Worm (Caenorhabditis elegans) whole organism, L4 larva: ENCODE measurements around the gene VM106R.1.

Source experiments
- D1046.2 ChIP-seq: fragments of 200-800 bp; sonication (Bioruptor generic); IDR thresholded peaks from 2 replicates; pipeline ENCODE4 v1.3.6; 2022; ENCODE audit warnings: missing genetic modification characterization, missing compliant biosample characterization
- F26F4.8 ChIP-seq: fragments of 200-800 bp; sonication (Bioruptor generic); conservative IDR thresholded peaks from 2 replicates; pipeline ENCODE4 v1.3.6; 2022; ENCODE audit warnings: missing genetic modification characterization, missing compliant biosample characterization
- F49E8.2 ChIP-seq: sonication (generic microtip); optimal IDR thresholded peaks from 2 replicates; lab custom pipeline; 2016; ENCODE audit warnings: missing compliant biosample characterization, mild to moderate bottlenecking, missing genetic modification characterization, borderline replicate concordance
- T20F7.1 ChIP-seq: fragments of 200-800 bp; sonication (Bioruptor generic); optimal IDR thresholded peaks from 2 replicates; lab custom pipeline; 2018; ENCODE audit warnings: mild to moderate bottlenecking, missing genetic modification characterization, missing compliant biosample characterization
- aha-1 ChIP-seq: fragments of 150-350 bp; peaks from one replicate; lab custom pipeline; 2014; ENCODE audit warnings: missing biosample characterization, missing genetic modification characterization
- ama-1 ChIP-seq: fragments of 150-350 bp; optimal IDR thresholded peaks from 2 replicates; lab custom pipeline; 2014; ENCODE audit warnings: inconsistent platforms, mixed read lengths
- arid-1 ChIP-seq: fragments of 200-800 bp; sonication (Bioruptor generic); conservative IDR thresholded peaks from 2 replicates; pipeline ENCODE4 v1.3.6; 2022; ENCODE audit warnings: missing genetic modification reagents, missing genetic modification characterization, missing compliant biosample characterization
- ceh-32 ChIP-seq: sonication (generic microtip); optimal IDR thresholded peaks from 2 replicates; lab custom pipeline; 2016; ENCODE audit warnings: mild to moderate bottlenecking, missing genetic modification characterization, missing compliant biosample characterization; ENCODE audit not compliant: poor library complexity
- ces-1 ChIP-seq: fragments of 150-350 bp; sonication (generic microtip); optimal IDR thresholded peaks from 4 replicates; lab custom pipeline; 2014; ENCODE audit warnings: missing biosample characterization, missing genetic modification reagents, missing genetic modification characterization
- daf-16 ChIP-seq, 3 experiments: sonication (generic microtip); optimal IDR thresholded peaks; 2 replicates each; lab custom pipeline; 2016 to 2017; ENCODE audit warnings: missing genetic modification characterization in 3 of 3, missing genetic modification reagents in 3 of 3, mild to moderate bottlenecking in 2 of 3, missing compliant biosample characterization in 2 of 3, missing biosample characterization in 1 of 3, moderate library complexity in 1 of 3
- dmd-6 ChIP-seq: fragments of 200-800 bp; sonication (Bioruptor generic); IDR thresholded peaks from 2 replicates; pipeline ENCODE4 v1.3.6; 2022; ENCODE audit warnings: missing genetic modification reagents, missing genetic modification characterization, missing compliant biosample characterization
- dmd-9 ChIP-seq: fragments of 200-800 bp; sonication (Bioruptor generic); IDR thresholded peaks from 2 replicates; pipeline ENCODE4 v1.3.6; 2022; ENCODE audit warnings: missing genetic modification reagents, missing genetic modification characterization, missing compliant biosample characterization
- dpl-1 ChIP-seq: fragments of 150-350 bp; optimal IDR thresholded peaks from 2 replicates; lab custom pipeline; 2014; ENCODE audit warnings: missing biosample characterization, missing genetic modification reagents, missing genetic modification characterization
- dve-1 ChIP-seq: sonication (generic microtip); optimal IDR thresholded peaks from 2 replicates; lab custom pipeline; 2017; ENCODE audit warnings: antibody characterized with exemption, mild to moderate bottlenecking, missing genetic modification characterization, missing compliant biosample characterization; ENCODE audit not compliant: insufficient read depth
- egl-27 ChIP-seq: sonication (generic microtip); optimal IDR thresholded peaks from 3 replicates; lab custom pipeline; 2017; ENCODE audit warnings: missing biosample characterization, missing genetic modification reagents, missing genetic modification characterization
- fkh-10 ChIP-seq: fragments of 150-350 bp; optimal IDR thresholded peaks from 2 replicates; lab custom pipeline; 2014; ENCODE audit warnings: missing biosample characterization, missing genetic modification reagents, missing genetic modification characterization
- fos-1 ChIP-seq: fragments of 150-350 bp; optimal IDR thresholded peaks from 2 replicates; lab custom pipeline; 2014; ENCODE audit warnings: missing biosample characterization, missing genetic modification characterization
- hif-1 ChIP-seq, 2 experiments: sonication (generic microtip); optimal IDR thresholded peaks; 2 replicates each; lab custom pipeline; 2016 to 2017; ENCODE audit warnings: missing compliant biosample characterization in 2 of 2, missing genetic modification characterization in 2 of 2, missing genetic modification reagents in 2 of 2, missing genotype in 2 of 2, mild to moderate bottlenecking in 1 of 2
- hlh-30 ChIP-seq: sonication (generic microtip); optimal IDR thresholded peaks from 2 replicates; lab custom pipeline; 2017; ENCODE audit warnings: antibody characterized with exemption, mild to moderate bottlenecking, missing genetic modification characterization, missing compliant biosample characterization; ENCODE audit not compliant: insufficient read depth
- hmg-1.1 ChIP-seq: fragments of 200-800 bp; sonication (Bioruptor generic); IDR thresholded peaks from 2 replicates; pipeline ENCODE4 v1.3.6; 2022; ENCODE audit warnings: missing genetic modification reagents, missing genetic modification characterization, missing compliant biosample characterization
- jun-1 ChIP-seq: fragments of 150-350 bp; optimal IDR thresholded peaks from 2 replicates; lab custom pipeline; 2014; ENCODE audit warnings: missing biosample characterization, missing genetic modification reagents, missing genetic modification characterization
- lin-38 ChIP-seq: fragments of 200-800 bp; sonication (Bioruptor generic); IDR thresholded peaks from 2 replicates; pipeline ENCODE4 v1.3.6; 2022; ENCODE audit warnings: missing genetic modification reagents, missing genetic modification characterization, missing compliant biosample characterization
- lsy-2 ChIP-seq, 2 experiments: fragments of 150-350 bp in 1 of 2; sonication (generic microtip) in 1 of 2; optimal IDR thresholded peaks; 2 replicates each; lab custom pipeline; 2014 to 2017; ENCODE audit warnings: missing biosample characterization in 2 of 2, missing genetic modification characterization in 2 of 2
- mdt-29 ChIP-seq: fragments of 200-800 bp; sonication (Bioruptor generic); IDR thresholded peaks from 2 replicates; pipeline ENCODE4 v1.3.6; 2022; ENCODE audit warnings: missing genetic modification reagents, missing genetic modification characterization, missing compliant biosample characterization
- mep-1 ChIP-seq: fragments of 150-350 bp; sonication (generic microtip); optimal IDR thresholded peaks from 3 replicates; lab custom pipeline; 2014; ENCODE audit warnings: missing biosample characterization, missing genetic modification characterization
- mxl-3 ChIP-seq: fragments of 200-800 bp; sonication (Bioruptor generic); optimal IDR thresholded peaks from 2 replicates; lab custom pipeline; 2018; ENCODE audit warnings: mild to moderate bottlenecking, missing genetic modification characterization, missing compliant biosample characterization
- nhr-10 ChIP-seq: fragments of 150-350 bp; optimal IDR thresholded peaks from 2 replicates; lab custom pipeline; 2014; ENCODE audit warnings: missing biosample characterization, missing genetic modification characterization
- nhr-111 ChIP-seq: fragments of 200-800 bp; sonication (Bioruptor generic); optimal IDR thresholded peaks from 2 replicates; lab custom pipeline; 2018; ENCODE audit warnings: mild to moderate bottlenecking, missing genetic modification characterization, missing compliant biosample characterization
- nhr-28 ChIP-seq: fragments of 150-350 bp; optimal IDR thresholded peaks from 2 replicates; lab custom pipeline; 2014; ENCODE audit warnings: missing biosample characterization, missing genetic modification characterization
- nhr-48 ChIP-seq: sonication (generic microtip); optimal IDR thresholded peaks from 2 replicates; lab custom pipeline; 2016; ENCODE audit warnings: mild to moderate bottlenecking, missing genetic modification characterization, missing compliant biosample characterization
- nhr-6 ChIP-seq: fragments of 150-350 bp; optimal IDR thresholded peaks from 2 replicates; lab custom pipeline; 2014; ENCODE audit warnings: missing biosample characterization, missing genetic modification characterization
- pha-4 ChIP-seq, 2 experiments: fragments of 150-350 bp in 1 of 2; fragments of 200-800 bp in 1 of 2; sonication (Bioruptor generic) in 1 of 2; IDR thresholded peaks in 1 of 2; optimal IDR thresholded peaks in 1 of 2; 2 replicates each; pipeline versions ENCODE4 v1.3.6 to Lab custom; 2014 to 2022; ENCODE audit warnings: missing genetic modification characterization in 2 of 2, missing genetic modification reagents in 2 of 2, missing biosample characterization in 1 of 2, missing compliant biosample characterization in 1 of 2
- php-3 ChIP-seq: fragments of 200-800 bp; sonication (Bioruptor generic); IDR thresholded peaks from 2 replicates; pipeline ENCODE4 v1.3.6; 2022; ENCODE audit warnings: missing genetic modification reagents, missing genetic modification characterization, missing compliant biosample characterization
- rbr-2 ChIP-seq: sonication (generic microtip); optimal IDR thresholded peaks from 2 replicates; lab custom pipeline; 2016; ENCODE audit warnings: missing genotype, missing genetic modification characterization, missing compliant biosample characterization
- sdz-12 ChIP-seq: fragments of 200-800 bp; sonication (Bioruptor generic); optimal IDR thresholded peaks from 2 replicates; lab custom pipeline; 2018; ENCODE audit warnings: mild to moderate bottlenecking, missing genetic modification characterization, missing compliant biosample characterization
- snpc-1.2 ChIP-seq: fragments of 200-800 bp; sonication (Bioruptor generic); IDR thresholded peaks from 2 replicates; pipeline ENCODE4 v1.3.6; 2022; ENCODE audit warnings: missing genetic modification reagents, missing genetic modification characterization, missing compliant biosample characterization
- tag-97 ChIP-seq: fragments of 200-800 bp; sonication (Bioruptor generic); IDR thresholded peaks from 2 replicates; pipeline ENCODE4 v1.3.6; 2022; ENCODE audit warnings: missing genetic modification characterization, missing compliant biosample characterization
- zip-2 ChIP-seq: fragments of 150-350 bp; optimal IDR thresholded peaks from 2 replicates; lab custom pipeline; 2014; ENCODE audit warnings: missing biosample characterization, missing genetic modification characterization
- ztf-11 ChIP-seq: fragments of 150-350 bp; optimal IDR thresholded peaks from 2 replicates; lab custom pipeline; 2014; ENCODE audit warnings: missing biosample characterization, missing genetic modification characterization

The VM106R.1 gene

ce11 chrII:10872541-10872940 is 43.6 kb upstream of the VM106R.1 start, which contains the start of the genes cyn-4 and copz-1 (continued):
- TF ChIP-seq ces-1 (GFP tag; lab: Kevin White, UChicago): peak; percentile 0
- TF ChIP-seq pha-4 (GFP tag; IDR thresholded peaks at IDR 0.05; lab: Robert Waterston, UW): no peak
- no peak for TF ChIP-seq pha-4 (tag; optimal IDR thresholded peaks at IDR 0.05; lab: Kevin White, UChicago)
- peak; percentile 66 for TF ChIP-seq nhr-6 (tag; lab: Kevin White, UChicago)
- TF ChIP-seq arid-1 (GFP tag; lab: Robert Waterston, UW): peak; percentile 40; the same call in 1 of the 2 replicates
- peak in 1 of 2 experiments; percentile 88 for TF ChIP-seq hif-1 (tag; optimal IDR thresholded peaks at IDR 0.05; lab: Kevin White, UChicago)
- TF ChIP-seq mxl-3: no peak
- no peak for TF ChIP-seq nhr-10 (tag; lab: Kevin White, UChicago)
- TF ChIP-seq mdt-29 (GFP tag; lab: Robert Waterston, UW): no peak
- TF ChIP-seq nhr-111 (GFP tag; lab: Kevin White, UChicago): no peak
- TF ChIP-seq D1046.2: no peak
- TF ChIP-seq fkh-10 (GFP tag; lab: Kevin White, UChicago): peak; percentile 49
- 0 out of 2 replicates have a peak, but pooled peaks have one; percentile 36 for TF ChIP-seq hmg-1.1
- peak; percentile 50 for TF ChIP-seq nhr-28 (tag; lab: Kevin White, UChicago)
- TF ChIP-seq mep-1 (tag; lab: Kevin White, UChicago): peak; percentile 57
- no peak for TF ChIP-seq ztf-11 (tag; lab: Kevin White, UChicago)
- TF ChIP-seq rbr-2 (tag; lab: Kevin White, UChicago): peak; percentile 69
- peak; percentile 80 for TF ChIP-seq hlh-30
- TF ChIP-seq daf-16 (GFP tag; optimal IDR thresholded peaks at IDR 0.05; lab: Kevin White, UChicago): no peak
- TF ChIP-seq daf-16 (tag; optimal IDR thresholded peaks at IDR 0.05; lab: Kevin White, UChicago): peak; percentile 51
- peak; percentile 35 for TF ChIP-seq T20F7.1 (GFP tag; lab: Kevin White, UChicago)
- TF ChIP-seq zip-2: no peak
- TF ChIP-seq php-3 (GFP tag; lab: Robert Waterston, UW): no peak
- TF ChIP-seq dmd-9: no peak
- peak; percentile 70 for TF ChIP-seq dve-1 (tag; lab: Kevin White, UChicago)
- TF ChIP-seq jun-1 (tag; lab: Kevin White, UChicago): no peak
- peak; percentile 81 for TF ChIP-seq dpl-1 (GFP tag; lab: Kevin White, UChicago)
- TF ChIP-seq, all 104 proteins: peak for 30

ce11 chrII:10870698-10871097 is 41.7 kb upstream of the VM106R.1 start:
- no peak for TF ChIP-seq hmg-1.1
- peak; percentile 15 for TF ChIP-seq nhr-48 (tag; lab: Kevin White, UChicago)
- TF ChIP-seq tag-97 (GFP tag; lab: Robert Waterston, UW): no peak
- TF ChIP-seq dve-1 (tag; lab: Kevin White, UChicago): no peak
- TF ChIP-seq aha-1: peak; percentile 57
- no peak for TF ChIP-seq F26F4.8 (GFP tag; lab: Robert Waterston, UW)
- TF ChIP-seq jun-1 (tag; lab: Kevin White, UChicago): no peak
- no peak for TF ChIP-seq snpc-1.2 (GFP tag; lab: Robert Waterston, UW)
- no peak for TF ChIP-seq dmd-6 (GFP tag; lab: Robert Waterston, UW)
- peak; percentile 35 for TF ChIP-seq ama-1 (lab: Kevin White, UChicago)
- TF ChIP-seq lsy-2 (tag; optimal IDR thresholded peaks at IDR 0.05; lab: Kevin White, UChicago): peak in 1 of 2 experiments; percentile 25
- TF ChIP-seq lin-38 (GFP tag; lab: Robert Waterston, UW): peak; percentile 41; the same call in 1 of the 2 replicates
- no peak for TF ChIP-seq fos-1 (tag; lab: Kevin White, UChicago)
- no peak for TF ChIP-seq F49E8.2
- TF ChIP-seq hif-1 (tag; optimal IDR thresholded peaks at IDR 0.05; lab: Kevin White, UChicago): no peak
- no peak for TF ChIP-seq egl-27
- TF ChIP-seq ceh-32: no peak
- TF ChIP-seq mep-1 (tag; lab: Kevin White, UChicago): no peak
- TF ChIP-seq sdz-12: no peak
- TF ChIP-seq, all 104 proteins: peak for 5
